Fruit fly (Drosophila melanogaster) S2 (cell line): ENCODE results near the gene CG8461.

Source experiments
- CG8478 ChIP-seq: fragments of >200 bp; optimal IDR thresholded peaks from 2 replicates; lab custom pipeline; 2018
- CTCF ChIP-seq, 2 experiments: fragments of >200 bp; optimal IDR thresholded peaks; 2 replicates each; lab custom pipeline; 2018

The CG8461 gene

dm6 chr3R:14474073-14474722, 39.2 kb downstream of the CG8461 start:
- TF ChIP-seq CTCF (optimal IDR thresholded peaks at IDR 0.05; lab: Kevin White, UChicago) (no peak), CG8478 (no peak)

- TF ChIP-seq CTCF (optimal IDR thresholded peaks at IDR 0.05; lab: Kevin White, UChicago) (no peak), CG8478 (no peak)
Observed at dm6 chr3R:14473574-14473973, 39.9 kb downstream of the CG8461 start.

- TF ChIP-seq CTCF (optimal IDR thresholded peaks at IDR 0.05; lab: Kevin White, UChicago) (no peak), CG8478 (no peak)
Observed at dm6 chr3R:14472580-14473353, 40.7 kb downstream of the CG8461 start.

- TF ChIP-seq CG8478: no peak
- no peak for TF ChIP-seq CTCF (optimal IDR thresholded peaks at IDR 0.05; lab: Kevin White, UChicago)
Observed at dm6 chr3R:14471426-14471825, 42.0 kb downstream of the CG8461 start.

dm6 chr3R:14470630-14471029, 42.8 kb downstream of the CG8461 start:
- TF ChIP-seq CG8478 (no peak), CTCF (optimal IDR thresholded peaks at IDR 0.05; lab: Kevin White, UChicago) (no peak)

dm6 chr3R:14469724-14470123, 43.7 kb downstream of the CG8461 start:
- TF ChIP-seq CG8478 (no peak), CTCF (optimal IDR thresholded peaks at IDR 0.05; lab: Kevin White, UChicago) (no peak)

- TF ChIP-seq CG8478: no peak
- no peak for TF ChIP-seq CTCF (optimal IDR thresholded peaks at IDR 0.05; lab: Kevin White, UChicago)
Observed at dm6 chr3R:14468652-14469289, 44.7 kb downstream of the CG8461 start.

dm6 chr3R:14467231-14467846, 46.1 kb downstream of the CG8461 start:
- no peak for TF ChIP-seq CTCF (optimal IDR thresholded peaks at IDR 0.05; lab: Kevin White, UChicago)
- TF ChIP-seq CG8478: no peak

dm6 chr3R:14466312-14466711, 47.1 kb downstream of the CG8461 start:
- TF ChIP-seq CG8478 (no peak), CTCF (optimal IDR thresholded peaks at IDR 0.05; lab: Kevin White, UChicago) (no peak)

- TF ChIP-seq CG8478 (no peak), CTCF (optimal IDR thresholded peaks at IDR 0.05; lab: Kevin White, UChicago) (no peak)
Observed at dm6 chr3R:14465183-14465582, 48.3 kb downstream of the CG8461 start.

- no peak for TF ChIP-seq CG8478
- TF ChIP-seq CTCF (optimal IDR thresholded peaks at IDR 0.05; lab: Kevin White, UChicago): no peak
Observed at dm6 chr3R:14464423-14464822, 49.0 kb downstream of the CG8461 start.

dm6 chr3R:14462876-14463397, 50.5 kb downstream of the CG8461 start:
- TF ChIP-seq CTCF (optimal IDR thresholded peaks at IDR 0.05; lab: Kevin White, UChicago) (no peak), CG8478 (no peak)
